Fruit fly (Drosophila melanogaster): Measurements from ENCODE around the gene alt.

Gene alt

DNA sequence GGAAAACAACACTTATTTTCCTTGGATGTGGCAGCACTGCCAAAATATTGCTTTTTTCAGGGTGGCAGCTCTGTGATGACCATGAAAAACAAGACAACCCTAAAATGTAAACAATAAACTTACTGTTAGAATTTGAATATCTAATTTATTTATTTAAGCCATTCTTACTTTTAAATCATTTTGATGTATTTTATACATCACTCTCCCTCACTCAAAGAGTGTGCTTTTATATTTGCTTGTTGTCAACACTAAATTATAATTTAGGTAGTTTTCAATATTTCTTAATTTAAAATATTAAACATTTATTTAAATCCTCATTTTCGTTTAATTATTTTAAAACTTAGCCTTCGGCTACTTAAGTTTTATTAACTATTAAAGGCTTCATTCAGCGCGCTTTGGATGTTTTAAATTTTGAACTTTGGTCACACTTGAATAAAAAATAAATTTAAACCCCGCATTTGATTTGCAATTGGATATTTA, 11.4 kb downstream of the alt start, which contains the start of the genes CG7523 and Mps1 (continued):
- TF ChIP-seq ken (GFP tag; IDR thresholded peaks at IDR 0.05) (no peak), NK7.1 (GFP tag; optimal IDR thresholded peaks at IDR 0.05) (no peak), phol (tag; optimal IDR thresholded peaks at IDR 0.05) (peak; percentile 51), fd3F (GFP tag; optimal IDR thresholded peaks at IDR 0.05) (no peak), CTCF (GFP tag; optimal IDR thresholded peaks at IDR 0.05) (peak; percentile 55), lola (GFP tag; optimal IDR thresholded peaks at IDR 0.05) (peak in 1 of 3 experiments; percentile 19), Taf1 (GFP tag; IDR thresholded peaks at IDR 0.05) (no peak), Nf-YA (GFP tag; IDR thresholded peaks at IDR 0.05) (no peak), Ets97D (GFP tag; optimal IDR thresholded peaks at IDR 0.05) (peak; percentile 57), crp (GFP tag; optimal IDR thresholded peaks at IDR 0.05) (peak in 1 of 2 experiments; percentile 11), CG17912 (GFP tag; optimal IDR thresholded peaks at IDR 0.05) (peak; percentile 59), CG15514 (GFP tag; optimal IDR thresholded peaks at IDR 0.05) (peak; percentile 73), Hey (tag; optimal IDR thresholded peaks at IDR 0.05) (no peak), sens (GFP tag) (peak; percentile 39), Blimp-1 (GFP tag; optimal IDR thresholded peaks at IDR 0.05) (no peak), CG2116 (GFP tag; optimal IDR thresholded peaks at IDR 0.05) (peak; percentile 68), exex (tag; optimal IDR thresholded peaks at IDR 0.05) (no peak), vvl (GFP tag; IDR thresholded peaks at IDR 0.05) (peak; percentile 44), amos (GFP tag; IDR thresholded peaks at IDR 0.05; ENCODE audit: partially characterized antibody) (peak; percentile 30; the same call in 1 of the 2 replicates), ap (GFP tag; IDR thresholded peaks at IDR 0.05) (no peak), Deaf1 (tag; optimal IDR thresholded peaks at IDR 0.05) (no peak), CG8924 (tag; optimal IDR thresholded peaks at IDR 0.05) (peak; percentile 67), fd102C (GFP tag; optimal IDR thresholded peaks at IDR 0.05) (no peak), nerfin-2 (GFP tag; IDR thresholded peaks at IDR 0.05; ENCODE audit: partially characterized antibody) (no peak), grau (tag; optimal IDR thresholded peaks at IDR 0.05) (peak; percentile 26), Nf-YC (tag; optimal IDR thresholded peaks at IDR 0.05) (peak; percentile 26), onecut (GFP tag; IDR thresholded peaks at IDR 0.05) (peak; percentile 49; the same call in 1 of the 2 replicates), zen (tag; optimal IDR thresholded peaks at IDR 0.05) (no peak), Dek (tag; optimal IDR thresholded peaks at IDR 0.05) (peak; percentile 48), ab (GFP tag; optimal IDR thresholded peaks at IDR 0.05) (no peak), CG9727 (GFP tag; optimal IDR thresholded peaks at IDR 0.05) (peak; percentile 10), MBD-R2 (GFP tag; IDR thresholded peaks at IDR 0.05) (peak; percentile 63), CG15073 (GFP tag; optimal IDR thresholded peaks at IDR 0.05) (no peak), Adf1 (GFP tag; IDR thresholded peaks at IDR 0.05) (no peak), Ptx1 (GFP tag; IDR thresholded peaks at IDR 0.05) (no peak), lilli (GFP tag; optimal IDR thresholded peaks at IDR 0.05) (peak; percentile 31), caup (GFP tag; optimal IDR thresholded peaks at IDR 0.05; ENCODE audit: severe bottlenecking) (no peak), pb (GFP tag; optimal IDR thresholded peaks at IDR 0.05) (no peak), CkIIα-i1 (GFP tag; IDR thresholded peaks at IDR 0.05) (no peak), Nf-YB (GFP tag; optimal IDR thresholded peaks at IDR 0.05) (peak; percentile 33), row (GFP tag; IDR thresholded peaks at IDR 0.05) (peak; percentile 29; the same call in 1 of the 3 replicates), CG15601 (tag; optimal IDR thresholded peaks at IDR 0.05) (peak; percentile 55), ftz-f1 (GFP tag; optimal IDR thresholded peaks at IDR 0.05) (peak; percentile 98), CG8290 (GFP tag; optimal IDR thresholded peaks at IDR 0.05) (no peak), CG8290 (tag; optimal IDR thresholded peaks at IDR 0.05) (no peak), bcd (GFP tag; optimal IDR thresholded peaks at IDR 0.05) (no peak), CG15696 (tag; optimal IDR thresholded peaks at IDR 0.05) (peak; percentile 10), cg (GFP tag; optimal IDR thresholded peaks at IDR 0.05) (no peak), pum (GFP tag; optimal IDR thresholded peaks at IDR 0.05) (no peak), CoRest (tag; optimal IDR thresholded peaks at IDR 0.05) (peak; percentile 16), Asciz (GFP tag; optimal IDR thresholded peaks at IDR 0.05) (no peak)
